Worm (Caenorhabditis elegans): ENCODE results near the gene scd-1.
A peak's percentile ranks its signal among the peaks of the same experiment; 100 is the strongest.

The scd-1 gene

ce11 chrX:12509334-12509944 lies 16.1 kb downstream of the scd-1 start (continued):
- TF ChIP-seq nhr-28 (tag; optimal IDR thresholded peaks at IDR 0.05), result peak; percentile 75
- TF ChIP-seq daf-16 (GFP tag; optimal IDR thresholded peaks at IDR 0.05), result peak; percentile 52 to 73
- peak; percentile 89 for TF ChIP-seq daf-16 (tag; optimal IDR thresholded peaks at IDR 0.05)
- TF ChIP-seq egl-27 (tag; optimal IDR thresholded peaks at IDR 0.05), result no peak
- no peak for TF ChIP-seq nhr-25 (tag; optimal IDR thresholded peaks at IDR 0.05; ENCODE audit: borderline replicate concordance, insufficient read depth)
- TF ChIP-seq ztf-11 (tag; optimal IDR thresholded peaks at IDR 0.05), result no peak
- TF ChIP-seq mdt-29 (GFP tag; IDR thresholded peaks at IDR 0.05), result no peak
- no peak for TF ChIP-seq hmg-1.1 (GFP tag; IDR thresholded peaks at IDR 0.05)

DNA sequence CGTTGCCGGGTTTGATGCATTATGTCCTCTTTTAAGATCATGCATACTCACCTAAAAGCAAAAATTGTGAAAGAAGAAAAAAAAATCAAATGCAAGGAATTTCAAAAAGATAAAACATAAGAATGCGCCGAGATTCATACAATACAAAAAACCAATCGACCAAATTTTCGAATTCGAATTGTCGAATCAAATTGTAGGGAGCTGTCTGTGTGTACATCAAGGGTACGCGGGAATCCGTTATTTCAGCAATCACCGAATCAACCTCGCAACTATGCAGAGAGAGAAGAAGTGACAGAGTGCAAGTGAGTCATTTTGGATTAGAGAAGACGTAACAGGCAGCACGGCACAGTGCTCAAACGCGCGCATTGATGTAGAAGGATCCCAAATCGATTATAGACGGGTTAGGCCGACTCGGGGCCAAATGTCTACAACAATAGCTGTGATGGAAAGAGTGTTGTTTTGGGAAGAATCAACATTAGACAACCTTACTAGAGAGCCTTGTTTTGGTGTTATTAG lies 22.2 kb downstream of the scd-1 start, which contains the start of gene sdz-19:
Gene sdz-19 (minus strand): TSS at position 51 of the 516 bp plus-strand sequence.
- TF ChIP-seq unc-62 (GFP tag; optimal IDR thresholded peaks at IDR 0.05 in 1 of 2) (peak in 1 of 2 experiments; percentile 68), unc-62 (tag; optimal IDR thresholded peaks at IDR 0.05) (no peak), arid-1 (GFP tag; conservative IDR thresholded peaks at IDR 0.05) (no peak), madf-5 (GFP tag; IDR thresholded peaks at IDR 0.05) (0 out of 4 replicates have a peak, but pooled peaks of 1 of the 2 experiments have one; percentile 6), snpc-1.2 (GFP tag; IDR thresholded peaks at IDR 0.05) (peak; percentile 15; the same call in 1 of the 2 replicates), saeg-2 (GFP tag; IDR thresholded peaks at IDR 0.05) (no peak), zfp-3 (GFP tag; conservative IDR thresholded peaks at IDR 0.05) (0 out of 2 replicates have a peak, but pooled peaks have one; percentile 27), Y75B8A.6 (GFP tag; IDR thresholded peaks at IDR 0.05) (no peak), tra-1 (GFP tag; IDR thresholded peaks at IDR 0.05) (0 out of 2 replicates have a peak, but pooled peaks have one; percentile 11), dmd-6 (GFP tag; IDR thresholded peaks at IDR 0.05) (0 out of 2 replicates have a peak, but pooled peaks have one; percentile 10), nhr-102 (tag; optimal IDR thresholded peaks at IDR 0.05) (peak; percentile 16), T26A8.4 (GFP tag; IDR thresholded peaks at IDR 0.05) (peak; percentile 34; the same call in 1 of the 2 replicates)

DNA sequence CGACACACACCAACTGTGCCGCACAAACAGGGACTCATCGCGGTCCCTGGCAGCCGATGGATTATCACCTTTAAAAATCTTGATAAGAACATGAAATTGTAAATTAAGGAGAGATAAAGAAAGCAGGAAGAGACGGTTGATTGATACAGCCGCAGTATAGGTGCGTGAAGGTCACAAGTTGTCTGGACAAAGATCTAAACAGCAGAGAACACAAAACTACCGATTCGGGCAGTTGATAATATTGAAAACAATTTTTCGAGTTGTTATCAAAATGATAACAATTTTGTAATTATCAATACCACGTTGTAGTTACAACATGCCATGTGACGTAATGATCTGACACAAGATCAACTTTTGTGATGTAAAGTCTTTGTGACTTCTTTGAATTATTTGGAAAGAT lies 24.8 kb downstream of the scd-1 start:
- peak; percentile 61 for TF ChIP-seq T20F7.1 (GFP tag; optimal IDR thresholded peaks at IDR 0.05)
- TF ChIP-seq duxl-1 (tag; optimal IDR thresholded peaks at IDR 0.05; ENCODE audit: poor library complexity), result peak; percentile 48
- no peak for TF ChIP-seq zip-11 (GFP tag; IDR thresholded peaks at IDR 0.05)
- no peak for TF ChIP-seq unc-130 (GFP tag; optimal IDR thresholded peaks at IDR 0.05)
- peak; percentile 98 for TF ChIP-seq nhr-102 (tag; optimal IDR thresholded peaks at IDR 0.05)
- no peak for TF ChIP-seq D1046.2 (GFP tag; IDR thresholded peaks at IDR 0.05)
- no peak for TF ChIP-seq sdz-12 (GFP tag; optimal IDR thresholded peaks at IDR 0.05)
- 0 out of 2 replicates have a peak, but pooled peaks have one; percentile 32 for TF ChIP-seq zfp-3 (GFP tag; conservative IDR thresholded peaks at IDR 0.05)
- no peak for TF ChIP-seq dmd-8 (GFP tag; IDR thresholded peaks at IDR 0.05)
- no peak for TF ChIP-seq lin-15B (tag; optimal IDR thresholded peaks at IDR 0.05)
- 0 out of 2 replicates have a peak, but pooled peaks have one; percentile 43 for TF ChIP-seq ceh-20 (GFP tag; IDR thresholded peaks at IDR 0.05)
- TF ChIP-seq lir-3 (tag; optimal IDR thresholded peaks at IDR 0.05), result no peak
- no peak for TF ChIP-seq ceh-28 (tag; optimal IDR thresholded peaks at IDR 0.05)
- no peak for TF ChIP-seq snpc-1.2 (GFP tag; IDR thresholded peaks at IDR 0.05)
- TF ChIP-seq nhr-11 (tag; optimal IDR thresholded peaks at IDR 0.05), result peak; percentile 41
- TF ChIP-seq nhr-48 (tag; optimal IDR thresholded peaks at IDR 0.05), result peak; percentile 94
- TF ChIP-seq R02D3.7 (tag; optimal IDR thresholded peaks at IDR 0.05), result no peak
- TF ChIP-seq ceh-32 (tag; optimal IDR thresholded peaks at IDR 0.05; ENCODE audit: poor library complexity), result no peak
- peak; percentile 65 for TF ChIP-seq mdt-29 (GFP tag; IDR thresholded peaks at IDR 0.05)
- TF ChIP-seq snpc-4 (tag; optimal IDR thresholded peaks at IDR 0.05), result no peak
- TF ChIP-seq madf-9 (GFP tag; conservative IDR thresholded peaks at IDR 0.05), result no peak
- TF ChIP-seq ceh-62 (tag; optimal IDR thresholded peaks at IDR 0.05), result no peak
- TF ChIP-seq nhr-77 (tag; optimal IDR thresholded peaks at IDR 0.05), result peak; percentile 92
- TF ChIP-seq spr-3 (GFP tag; optimal IDR thresholded peaks at IDR 0.05), result no peak
- no peak for TF ChIP-seq F26F4.8 (GFP tag; conservative IDR thresholded peaks at IDR 0.05)
- peak; percentile 51; the same call in 1 of the 2 replicates for TF ChIP-seq pha-4 (GFP tag; IDR thresholded peaks at IDR 0.05)
- no peak for TF ChIP-seq pha-4 (tag; optimal IDR thresholded peaks at IDR 0.05)
- no peak for TF ChIP-seq F10B5.3 (tag; optimal IDR thresholded peaks at IDR 0.05)
- peak; percentile 56; the same call in 1 of the 2 replicates for TF ChIP-seq saeg-2 (GFP tag; IDR thresholded peaks at IDR 0.05)
- no peak for TF ChIP-seq mes-2 (tag; optimal IDR thresholded peaks at IDR 0.05; ENCODE audit: poor library complexity, severe bottlenecking)
- no peak for TF ChIP-seq ceh-44 (GFP tag; IDR thresholded peaks at IDR 0.05)

All from whole organism, L4 larva.